Fruit fly (Drosophila melanogaster) whole organism, prepupa: ENCODE results near the gene SPARC.

ENCODE experiments used
- Blimp-1 ChIP-seq: fragments of 200-800 bp; sonication (Bioruptor generic); optimal IDR thresholded peaks from 3 replicates; lab custom pipeline; 2017; ENCODE audit warnings: missing biosample characterization, missing genetic modification characterization, mild to moderate bottlenecking, moderate library complexity, missing genetic modification reagents
- CG10631 ChIP-seq: fragments of 200-800 bp; sonication (Bioruptor generic); optimal IDR thresholded peaks from 2 replicates; lab custom pipeline; 2016; ENCODE audit warnings: missing biosample characterization, missing genetic modification characterization
- CG10669 ChIP-seq: fragments of 200-800 bp; sonication (Bioruptor generic); optimal IDR thresholded peaks from 3 replicates; lab custom pipeline; 2018; ENCODE audit warnings: missing biosample characterization, mild to moderate bottlenecking, missing genetic modification characterization, moderate library complexity
- CG11294 ChIP-seq: fragments of 200-800 bp; sonication (Bioruptor generic); IDR thresholded peaks from 2 replicates; pipeline ENCODE4 v1.3.6; 2022; ENCODE audit warnings: missing biosample characterization, missing genetic modification characterization
- CG15336 ChIP-seq: fragments of 200-800 bp; sonication (Bioruptor generic); IDR thresholded peaks from 2 replicates; pipeline ENCODE4 v1.3.6; 2022; ENCODE audit warnings: missing biosample characterization, missing genetic modification characterization
- CG31627 ChIP-seq: fragments of 200-800 bp; sonication (Bioruptor generic); optimal IDR thresholded peaks from 3 replicates; lab custom pipeline; 2016; ENCODE audit warnings: missing biosample characterization, missing genetic modification characterization
- CG32006 ChIP-seq: fragments of 200-800 bp; sonication (Bioruptor generic); optimal IDR thresholded peaks from 3 replicates; lab custom pipeline; 2017; ENCODE audit warnings: missing biosample characterization, mild to moderate bottlenecking, missing genetic modification characterization
- CG34406 ChIP-seq: fragments of 200-800 bp; sonication (Bioruptor generic); optimal IDR thresholded peaks from 3 replicates; lab custom pipeline; 2016; ENCODE audit warnings: missing biosample characterization, missing genetic modification characterization
- CG3919 ChIP-seq: fragments of 200-800 bp; sonication (Bioruptor generic); optimal IDR thresholded peaks from 3 replicates; lab custom pipeline; 2016; ENCODE audit warnings: missing biosample characterization, missing genetic modification characterization
- CG4318 ChIP-seq: fragments of 200-800 bp; sonication (Bioruptor generic); optimal IDR thresholded peaks from 3 replicates; lab custom pipeline; 2017; ENCODE audit warnings: missing biosample characterization, mild to moderate bottlenecking, missing genetic modification characterization
- CG6276 ChIP-seq: fragments of 200-800 bp; sonication (Bioruptor generic); optimal IDR thresholded peaks from 2 replicates; lab custom pipeline; 2017; ENCODE audit warnings: missing biosample characterization, mild to moderate bottlenecking, missing genetic modification characterization
- CG6792 ChIP-seq: fragments of 200-800 bp; sonication (Bioruptor generic); optimal IDR thresholded peaks from 3 replicates; lab custom pipeline; 2016; ENCODE audit warnings: missing biosample characterization, missing genetic modification characterization
- CG6808 ChIP-seq: fragments of 200-800 bp; sonication (Bioruptor generic); optimal IDR thresholded peaks from 3 replicates; lab custom pipeline; 2017; ENCODE audit warnings: missing biosample characterization, missing genetic modification characterization, mild to moderate bottlenecking, moderate library complexity, missing genetic modification reagents
- CG6854 ChIP-seq: fragments of 200-800 bp; sonication (Bioruptor generic); optimal IDR thresholded peaks from 2 replicates; lab custom pipeline; 2017; ENCODE audit warnings: missing biosample characterization, mild to moderate bottlenecking, missing genetic modification characterization
- CG8119 ChIP-seq: fragments of 200-800 bp; sonication (Bioruptor generic); IDR thresholded peaks from 3 replicates; pipeline ENCODE4 v1.3.6; 2022; ENCODE audit warnings: missing biosample characterization, missing genetic modification characterization
- CG8632 ChIP-seq: fragments of 200-800 bp; sonication (Bioruptor generic); optimal IDR thresholded peaks from 3 replicates; lab custom pipeline; 2016; ENCODE audit warnings: missing biosample characterization, missing genetic modification characterization
- Eip75B ChIP-seq: fragments of 200-800 bp; sonication (Bioruptor generic); optimal IDR thresholded peaks from 3 replicates; lab custom pipeline; 2016; ENCODE audit warnings: missing biosample characterization, missing genetic modification characterization
- Eip78C ChIP-seq: fragments of 200-800 bp; sonication (Bioruptor generic); peaks from one replicate; lab custom pipeline; 2016; ENCODE audit warnings: missing biosample characterization, missing genetic modification characterization
- Eip93F ChIP-seq: fragments of 200-800 bp; sonication (Bioruptor generic); optimal IDR thresholded peaks from 2 replicates; lab custom pipeline; 2016; ENCODE audit warnings: missing biosample characterization, mild to moderate bottlenecking, missing genetic modification characterization
- Ets21C ChIP-seq: fragments of 200-800 bp; sonication (Bioruptor generic); optimal IDR thresholded peaks from 3 replicates; lab custom pipeline; 2016; ENCODE audit warnings: missing biosample characterization, missing genetic modification characterization
- Ets96B ChIP-seq: fragments of 200-800 bp; optimal IDR thresholded peaks from 2 replicates; lab custom pipeline; 2019; ENCODE audit warnings: missing biosample characterization, mild to moderate bottlenecking, missing genetic modification characterization, moderate library complexity
- Hr38 ChIP-seq: sonication (Bioruptor generic); optimal IDR thresholded peaks from 2 replicates; lab custom pipeline; 2016; ENCODE audit warnings: missing biosample characterization, missing genetic modification characterization
- Hr39 ChIP-seq: fragments of 200-800 bp; sonication (Bioruptor generic); optimal IDR thresholded peaks from 2 replicates; lab custom pipeline; 2016; ENCODE audit warnings: missing biosample characterization, missing genetic modification characterization
- Hr4 ChIP-seq: fragments of 200-800 bp; sonication (Bioruptor generic); optimal IDR thresholded peaks from 3 replicates; lab custom pipeline; 2016; ENCODE audit warnings: missing biosample characterization, missing genetic modification characterization
- Sox102F ChIP-seq: fragments of 200-800 bp; sonication (Bioruptor generic); optimal IDR thresholded peaks from 2 replicates; lab custom pipeline; 2016; ENCODE audit warnings: missing biosample characterization, mild to moderate bottlenecking, missing genetic modification characterization
- Sox14 ChIP-seq: fragments of 200-800 bp; sonication (Bioruptor generic); optimal IDR thresholded peaks from 3 replicates; lab custom pipeline; 2016; ENCODE audit warnings: missing biosample characterization, missing genetic modification characterization
- Sox15 ChIP-seq: fragments of 200-800 bp; sonication (Bioruptor generic); optimal IDR thresholded peaks from 3 replicates; lab custom pipeline; 2016; ENCODE audit warnings: missing biosample characterization, missing genetic modification characterization
- acj6 ChIP-seq: fragments of 200-800 bp; sonication (Bioruptor generic); optimal IDR thresholded peaks from 3 replicates; lab custom pipeline; 2016; ENCODE audit warnings: missing biosample characterization, missing genetic modification characterization
- cyc ChIP-seq: fragments of 200-800 bp; sonication (Bioruptor generic); optimal IDR thresholded peaks from 3 replicates; lab custom pipeline; 2016; ENCODE audit warnings: missing biosample characterization, missing genetic modification characterization
- eg ChIP-seq: fragments of 200-800 bp; sonication (Bioruptor generic); IDR thresholded peaks from 3 replicates; pipeline ENCODE4 v1.3.6; 2022; ENCODE audit warnings: missing biosample characterization, missing genetic modification characterization
- esn ChIP-seq: fragments of 200-800 bp; sonication (Bioruptor generic); optimal IDR thresholded peaks from 2 replicates; lab custom pipeline; 2016; ENCODE audit warnings: missing biosample characterization, mild to moderate bottlenecking, missing genetic modification characterization, moderate library complexity
- fd59A ChIP-seq: fragments of 200-800 bp; sonication (Bioruptor generic); optimal IDR thresholded peaks from 2 replicates; lab custom pipeline; 2017; ENCODE audit warnings: missing biosample characterization, mild to moderate bottlenecking, missing genetic modification characterization, missing genetic modification reagents
- fd85E ChIP-seq: fragments of 200-800 bp; sonication (Bioruptor generic); optimal IDR thresholded peaks from 3 replicates; lab custom pipeline; 2016; ENCODE audit warnings: missing biosample characterization, missing genetic modification characterization
- fkh ChIP-seq: fragments of 200-800 bp; sonication (Bioruptor generic); optimal IDR thresholded peaks from 3 replicates; lab custom pipeline; 2017; ENCODE audit warnings: missing biosample characterization, mild to moderate bottlenecking, missing genetic modification characterization, moderate library complexity
- lz ChIP-seq: fragments of 200-800 bp; sonication (Bioruptor generic); optimal IDR thresholded peaks from 3 replicates; lab custom pipeline; 2016; ENCODE audit warnings: missing biosample characterization, missing genetic modification characterization
- pdm3 ChIP-seq: fragments of 200-800 bp; sonication (Bioruptor generic); optimal IDR thresholded peaks from 3 replicates; lab custom pipeline; 2016; ENCODE audit warnings: missing biosample characterization, missing genetic modification characterization
- salr ChIP-seq, 2 experiments: fragments of 200-800 bp; sonication (Bioruptor generic); optimal IDR thresholded peaks; 3 replicates each; lab custom pipeline; 2016 to 2018; ENCODE audit warnings: missing biosample characterization in 2 of 2, missing genetic modification characterization in 2 of 2, mild to moderate bottlenecking in 1 of 2
- ss ChIP-seq, 2 experiments: fragments of 200-800 bp; sonication (Bioruptor generic); optimal IDR thresholded peaks; 2 replicates in 1 of 2; 3 replicates in 1 of 2; lab custom pipeline; 2017 to 2018; ENCODE audit warnings: mild to moderate bottlenecking in 2 of 2, missing biosample characterization in 2 of 2, missing genetic modification characterization in 2 of 2, moderate library complexity in 1 of 2
- svp ChIP-seq: fragments of 200-800 bp; sonication (Bioruptor generic); peaks from one replicate; lab custom pipeline; 2016; ENCODE audit warnings: missing biosample characterization, missing genetic modification characterization
- vri ChIP-seq: fragments of 200-800 bp; sonication (Bioruptor generic); optimal IDR thresholded peaks from 3 replicates; lab custom pipeline; 2016; ENCODE audit warnings: missing biosample characterization, mild to moderate bottlenecking, missing genetic modification characterization

SPARC gene

DNA sequence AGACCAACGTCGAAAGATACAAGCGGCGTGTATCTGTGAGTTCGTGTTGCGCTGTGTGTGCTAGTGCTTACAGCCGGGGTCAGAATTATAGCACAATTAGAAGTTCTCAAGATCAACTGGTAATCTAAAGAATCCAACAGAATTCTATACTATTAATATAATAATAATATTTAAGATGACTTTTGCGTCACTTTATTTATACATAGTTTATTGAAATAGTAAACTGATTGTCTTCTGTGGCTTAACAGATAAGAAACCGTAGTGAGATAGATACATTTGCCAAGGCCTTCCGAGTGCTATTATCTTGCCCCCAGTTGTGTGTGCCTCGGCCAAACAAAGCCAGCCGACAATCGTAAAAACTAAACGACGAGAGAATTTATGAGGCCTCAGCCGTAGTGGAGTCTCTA, 14.5 kb upstream of the SPARC start (continued):
- TF ChIP-seq CG11294 (GFP tag; lab: Robert Waterston, UW) (peak; percentile 40; the same call in 1 of the 2 replicates), CG4318 (GFP tag; lab: Kevin White, UChicago) (peak; percentile 53), Eip78C (GFP tag; lab: Kevin White, UChicago) (peak; percentile 85), fkh (GFP tag; lab: Kevin White, UChicago) (peak; percentile 71), Sox14 (peak; percentile 68), Hr39 (GFP tag; lab: Kevin White, UChicago) (peak; percentile 23), Hr38 (GFP tag; lab: Kevin White, UChicago) (no peak), Eip75B (GFP tag; lab: Kevin White, UChicago) (peak; percentile 38), ss (GFP tag; optimal IDR thresholded peaks at IDR 0.05; lab: Kevin White, UChicago) (peak; percentile 71 to 76), Sox102F (GFP tag; lab: Kevin White, UChicago) (peak; percentile 50), CG10631 (GFP tag; lab: Kevin White, UChicago) (peak; percentile 84), CG32006 (GFP tag; lab: Kevin White, UChicago) (peak; percentile 83), CG6808 (GFP tag; lab: Kevin White, UChicago) (peak; percentile 88), Hr4 (GFP tag; lab: Kevin White, UChicago) (peak; percentile 30), CG15336 (GFP tag; lab: Robert Waterston, UW) (peak; percentile 87), Eip93F (no peak), esn (GFP tag; lab: Kevin White, UChicago) (peak; percentile 63), CG6854 (GFP tag; lab: Kevin White, UChicago) (peak; percentile 34), lz (GFP tag; lab: Kevin White, UChicago) (peak; percentile 42)

DNA sequence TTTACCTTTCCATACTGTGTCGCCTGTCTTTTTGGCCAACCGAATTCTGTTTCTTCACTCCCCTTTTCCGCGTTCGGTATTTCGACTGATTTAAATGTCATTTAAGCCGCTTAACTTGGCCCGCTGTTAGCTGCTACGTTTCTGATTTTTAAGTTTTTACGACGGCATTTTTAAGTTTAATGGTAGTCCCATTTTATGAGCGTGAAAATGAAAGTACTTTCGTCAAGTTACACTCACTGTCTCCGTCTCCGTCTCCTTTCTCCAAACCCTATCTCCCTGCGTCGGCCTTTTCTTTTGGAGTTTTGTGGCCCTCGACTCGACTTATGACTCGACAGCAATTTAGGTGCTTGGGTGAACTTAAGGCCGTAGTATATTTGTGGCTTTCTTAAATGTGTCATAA, 13.4 kb upstream of the SPARC start:
- no peak for TF ChIP-seq fd59A (GFP tag; lab: Kevin White, UChicago)
- TF ChIP-seq CG15336 (GFP tag; lab: Robert Waterston, UW): no peak
- TF ChIP-seq Blimp-1 (GFP tag; lab: Kevin White, UChicago): peak; percentile 72

DNA sequence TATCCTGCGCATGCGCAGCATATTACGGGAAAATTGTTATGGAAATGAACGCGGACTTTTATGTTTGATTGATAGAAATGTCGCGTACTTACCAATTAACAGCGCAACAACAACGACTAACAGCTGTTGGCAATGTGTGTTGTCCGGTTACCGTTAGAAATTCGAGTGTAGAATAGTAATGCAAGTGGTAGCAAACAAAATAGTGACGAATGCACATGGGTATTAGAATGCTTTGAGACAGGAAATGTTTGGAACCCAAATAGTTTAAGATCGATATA, 11.2 kb upstream of the SPARC start:
- TF ChIP-seq Eip75B (GFP tag; lab: Kevin White, UChicago) (no peak), fd85E (GFP tag; lab: Kevin White, UChicago) (no peak), CG11294 (GFP tag; lab: Robert Waterston, UW) (no peak), eg (GFP tag; lab: Robert Waterston, UW) (no peak), CG8632 (GFP tag; lab: Kevin White, UChicago) (no peak), Blimp-1 (GFP tag; lab: Kevin White, UChicago) (no peak), CG6808 (GFP tag; lab: Kevin White, UChicago) (no peak), fkh (GFP tag; lab: Kevin White, UChicago) (no peak), Eip93F (no peak), CG10631 (GFP tag; lab: Kevin White, UChicago) (no peak), CG31627 (GFP tag; lab: Kevin White, UChicago) (no peak), acj6 (GFP tag; lab: Kevin White, UChicago) (no peak), CG15336 (GFP tag; lab: Robert Waterston, UW) (no peak), vri (no peak), pdm3 (no peak), CG4318 (GFP tag; lab: Kevin White, UChicago) (no peak), CG6276 (no peak), Ets21C (GFP tag; lab: Kevin White, UChicago) (no peak), CG6854 (GFP tag; lab: Kevin White, UChicago) (no peak)

DNA sequence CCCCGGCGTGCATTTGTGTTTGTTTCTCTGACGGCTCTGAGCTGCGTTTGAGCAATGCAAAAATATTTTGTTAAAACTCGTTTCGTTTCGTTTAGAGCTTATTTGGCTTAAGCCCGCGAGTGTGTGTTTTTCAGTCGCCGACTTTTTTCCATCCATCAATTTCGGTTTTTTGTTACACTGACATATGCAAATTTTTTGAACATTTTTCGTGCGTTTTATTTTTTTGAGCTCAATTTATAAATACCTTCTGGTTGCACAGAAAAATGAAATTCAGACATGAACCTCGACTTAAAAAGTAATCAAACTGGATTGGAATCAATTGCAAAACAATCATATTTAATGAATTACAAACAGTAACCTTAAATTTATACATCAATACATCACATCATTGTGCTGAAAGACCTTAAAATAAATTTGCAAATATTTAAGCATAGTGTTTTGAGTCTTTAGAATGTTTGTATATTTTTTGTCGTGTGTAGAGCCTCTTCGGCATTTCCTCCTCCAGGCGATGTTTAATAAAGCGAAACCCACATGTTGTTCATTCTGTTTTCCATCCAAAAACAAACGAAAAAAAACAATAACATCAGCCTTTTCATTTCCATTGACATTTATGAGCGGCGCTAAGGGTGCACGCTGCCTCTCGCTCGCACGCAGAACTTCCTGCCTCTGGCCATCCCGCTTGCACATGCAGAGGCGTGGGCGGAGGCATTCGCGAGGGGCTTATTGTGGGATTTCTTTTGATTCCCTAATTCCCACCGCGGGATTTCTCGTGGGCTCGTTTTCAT, 10.6 kb upstream of the SPARC start:
- peak; percentile 44 for TF ChIP-seq esn (GFP tag; lab: Kevin White, UChicago)
- peak; percentile 0 for TF ChIP-seq CG31627 (GFP tag; lab: Kevin White, UChicago)
- TF ChIP-seq CG3919 (GFP tag; lab: Kevin White, UChicago): peak; percentile 22
- no peak for TF ChIP-seq Ets96B (tag; lab: Kevin White, UChicago)
- no peak for TF ChIP-seq CG4318 (GFP tag; lab: Kevin White, UChicago)
- no peak for TF ChIP-seq Ets21C (GFP tag; lab: Kevin White, UChicago)
- no peak for TF ChIP-seq CG6808 (GFP tag; lab: Kevin White, UChicago)
- peak; percentile 8 for TF ChIP-seq CG32006 (GFP tag; lab: Kevin White, UChicago)
- TF ChIP-seq CG6792 (GFP tag; lab: Kevin White, UChicago): no peak
- TF ChIP-seq svp (GFP tag; lab: Kevin White, UChicago): peak; percentile 76
- TF ChIP-seq eg (GFP tag; lab: Robert Waterston, UW): no peak
- no peak for TF ChIP-seq CG8632 (GFP tag; lab: Kevin White, UChicago)
- no peak for TF ChIP-seq CG8119 (GFP tag; lab: Robert Waterston, UW)
- TF ChIP-seq lz (GFP tag; lab: Kevin White, UChicago): no peak
- no peak for TF ChIP-seq Sox15
- TF ChIP-seq salr (GFP tag; optimal IDR thresholded peaks at IDR 0.05; lab: Kevin White, UChicago): no peak
- TF ChIP-seq ss (GFP tag; optimal IDR thresholded peaks at IDR 0.05; lab: Kevin White, UChicago): no peak
- TF ChIP-seq CG10669 (GFP tag; lab: Kevin White, UChicago): no peak
- TF ChIP-seq CG10631 (GFP tag; lab: Kevin White, UChicago): no peak
- TF ChIP-seq cyc (GFP tag; lab: Kevin White, UChicago): no peak
- no peak for TF ChIP-seq Hr38 (GFP tag; lab: Kevin White, UChicago)
- no peak for TF ChIP-seq CG15336 (GFP tag; lab: Robert Waterston, UW)
- TF ChIP-seq CG34406 (GFP tag; lab: Kevin White, UChicago): no peak
- peak; percentile 44 for TF ChIP-seq Sox102F (GFP tag; lab: Kevin White, UChicago)
- no peak for TF ChIP-seq acj6 (GFP tag; lab: Kevin White, UChicago)
- peak; percentile 84 for TF ChIP-seq Eip78C (GFP tag; lab: Kevin White, UChicago)
- peak; percentile 21 for TF ChIP-seq Hr39 (GFP tag; lab: Kevin White, UChicago)
- no peak for TF ChIP-seq Sox14
